Fruit fly (Drosophila melanogaster) whole organism, embryonic: ENCODE measurements around the gene CG13609.

Source experiments
- BEAF-32 ChIP-seq: fragments of 200-800 bp; sonication (Bioruptor generic); optimal IDR thresholded peaks from 3 replicates; lab custom pipeline; 2017; ENCODE audit warnings: missing biosample characterization, missing genetic modification characterization, mild to moderate bottlenecking, moderate library complexity, missing genetic modification reagents
- CG11093 ChIP-seq: fragments of 200-800 bp; sonication (Bioruptor generic); IDR thresholded peaks from 3 replicates; pipeline ENCODE4 v1.3.6; 2022; ENCODE audit warnings: missing biosample characterization, missing genetic modification characterization
- CG11247 ChIP-seq: fragments of 200-800 bp; sonication (Bioruptor generic); IDR thresholded peaks from 2 replicates; pipeline ENCODE4 v1.3.6; 2022; ENCODE audit warnings: missing biosample characterization, missing genetic modification characterization
- CG13424 ChIP-seq: fragments of 200-800 bp; sonication (Bioruptor generic); optimal IDR thresholded peaks from 2 replicates; lab custom pipeline; 2019; ENCODE audit warnings: missing biosample characterization, mild to moderate bottlenecking, missing genetic modification characterization, moderate library complexity
- CG1602 ChIP-seq: fragments of 200-800 bp; sonication (Bioruptor generic); optimal IDR thresholded peaks from 3 replicates; lab custom pipeline; 2016; ENCODE audit warnings: missing biosample characterization, missing genetic modification characterization
- CG16813 ChIP-seq: fragments of 200-800 bp; sonication (Bioruptor generic); IDR thresholded peaks from 3 replicates; pipeline ENCODE4 v1.3.6; 2022; ENCODE audit warnings: missing biosample characterization, missing genetic modification characterization; ENCODE audit not compliant: partially characterized antibody
- CG17568 ChIP-seq: fragments of 200-800 bp; sonication (Bioruptor generic); optimal IDR thresholded peaks from 2 replicates; lab custom pipeline; 2018; ENCODE audit warnings: missing biosample characterization, mild to moderate bottlenecking, missing genetic modification characterization, moderate library complexity
- CG18011 ChIP-seq: fragments of 200-800 bp; sonication (Bioruptor generic); optimal IDR thresholded peaks from 2 replicates; lab custom pipeline; 2017; ENCODE audit warnings: missing biosample characterization, missing genetic modification characterization, mild to moderate bottlenecking, moderate library complexity, missing genotype
- CG18262 ChIP-seq: fragments of 200-800 bp; optimal IDR thresholded peaks from 3 replicates; lab custom pipeline; 2019; ENCODE audit warnings: missing biosample characterization, mild to moderate bottlenecking, missing genetic modification characterization, moderate library complexity
- CG1832 ChIP-seq: fragments of 200-800 bp; sonication (Bioruptor generic); optimal IDR thresholded peaks from 2 replicates; lab custom pipeline; 2017; ENCODE audit warnings: missing biosample characterization, mild to moderate bottlenecking, missing genetic modification characterization, inconsistent platforms
- CG18476 ChIP-seq: fragments of 200-800 bp; sonication (Bioruptor generic); optimal IDR thresholded peaks from 2 replicates; lab custom pipeline; 2016; ENCODE audit warnings: missing biosample characterization, mild to moderate bottlenecking, missing genetic modification characterization
- CG2712 ChIP-seq: fragments of 200-800 bp; optimal IDR thresholded peaks from 3 replicates; lab custom pipeline; 2019; ENCODE audit warnings: missing biosample characterization, mild to moderate bottlenecking, missing genetic modification characterization, moderate library complexity
- CG2875 ChIP-seq: fragments of 200-800 bp; sonication (Bioruptor generic); optimal IDR thresholded peaks from 2 replicates; lab custom pipeline; 2017; ENCODE audit warnings: missing biosample characterization, mild to moderate bottlenecking, missing genetic modification characterization, missing genetic modification reagents
- CG32767 ChIP-seq: fragments of 200-800 bp; sonication (Bioruptor generic); IDR thresholded peaks from 2 replicates; pipeline ENCODE4 v1.3.6; 2022; ENCODE audit warnings: missing biosample characterization, missing genetic modification characterization
- CG3281 ChIP-seq: fragments of 200-800 bp; sonication (Bioruptor generic); optimal IDR thresholded peaks from 3 replicates; lab custom pipeline; 2017; ENCODE audit warnings: missing biosample characterization, mild to moderate bottlenecking, missing genetic modification characterization
- CG4707 ChIP-seq: fragments of 200-800 bp; sonication (Bioruptor generic); optimal IDR thresholded peaks from 2 replicates; lab custom pipeline; 2018; ENCODE audit warnings: missing biosample characterization, mild to moderate bottlenecking, missing genetic modification characterization, moderate library complexity
- CG6175 ChIP-seq: fragments of 200-800 bp; sonication (Bioruptor generic); IDR thresholded peaks from 3 replicates; pipeline ENCODE4 v1.3.6; 2022; ENCODE audit warnings: missing biosample characterization, missing genetic modification characterization
- CG7839 ChIP-seq: fragments of 200-800 bp; sonication (Bioruptor generic); optimal IDR thresholded peaks from 3 replicates; lab custom pipeline; 2018; ENCODE audit warnings: missing biosample characterization, mild to moderate bottlenecking, missing genetic modification characterization, moderate library complexity
- CG7987 ChIP-seq: fragments of 200-800 bp; sonication (Bioruptor generic); optimal IDR thresholded peaks from 2 replicates; lab custom pipeline; 2018; ENCODE audit warnings: missing biosample characterization, mild to moderate bottlenecking, missing genetic modification characterization, moderate library complexity
- CG9876 ChIP-seq: fragments of 200-800 bp; sonication (Bioruptor generic); optimal IDR thresholded peaks from 2 replicates; lab custom pipeline; 2016; ENCODE audit warnings: missing biosample characterization, missing genetic modification characterization
- Ets65A ChIP-seq: fragments of 200-800 bp; sonication (Bioruptor generic); peaks from one replicate; lab custom pipeline; 2016; ENCODE audit warnings: missing biosample characterization, missing genetic modification characterization
- Gug ChIP-seq: fragments of 200-800 bp; sonication (Bioruptor generic); IDR thresholded peaks from 4 replicates; pipeline ENCODE4 v1.3.6; 2022; ENCODE audit warnings: missing biosample characterization, missing genetic modification characterization
- HLH54F ChIP-seq: fragments of 200-800 bp; sonication (Bioruptor generic); optimal IDR thresholded peaks from 3 replicates; lab custom pipeline; 2016; ENCODE audit warnings: missing biosample characterization, missing genetic modification characterization
- Hey ChIP-seq: fragments of 200-800 bp; sonication (Bioruptor generic); optimal IDR thresholded peaks from 3 replicates; lab custom pipeline; 2018; ENCODE audit warnings: missing biosample characterization, mild to moderate bottlenecking, missing genetic modification characterization
- Hmx ChIP-seq: fragments of 200-800 bp; sonication (Bioruptor generic); optimal IDR thresholded peaks from 2 replicates; lab custom pipeline; 2016; ENCODE audit warnings: missing biosample characterization, missing genetic modification characterization
- Hr3 ChIP-seq: fragments of 200-800 bp; sonication (Bioruptor generic); optimal IDR thresholded peaks from 3 replicates; lab custom pipeline; 2016; ENCODE audit warnings: missing biosample characterization, missing genetic modification characterization
- Oli ChIP-seq: fragments of 200-800 bp; sonication (Bioruptor generic); optimal IDR thresholded peaks from 2 replicates; lab custom pipeline; 2018; ENCODE audit warnings: missing biosample characterization, mild to moderate bottlenecking, missing genetic modification characterization, moderate library complexity
- Opbp ChIP-seq: fragments of 200-800 bp; sonication (Bioruptor generic); IDR thresholded peaks from 3 replicates; pipeline ENCODE4 v1.3.6; 2022; ENCODE audit warnings: missing biosample characterization, missing genetic modification characterization; ENCODE audit not compliant: partially characterized antibody
- Optix ChIP-seq: fragments of 200-800 bp; sonication (Bioruptor generic); IDR thresholded peaks from 3 replicates; pipeline ENCODE4 v1.3.6; 2022; ENCODE audit warnings: missing biosample characterization, missing genetic modification characterization
- Poxn ChIP-seq: fragments of 200-800 bp; sonication (Bioruptor generic); IDR thresholded peaks from 2 replicates; pipeline ENCODE4 v1.3.6; 2022; ENCODE audit warnings: missing biosample characterization, missing genetic modification characterization
- Sry-δ ChIP-seq: fragments of 200-800 bp; sonication (Bioruptor generic); optimal IDR thresholded peaks from 2 replicates; lab custom pipeline; 2016; ENCODE audit warnings: missing biosample characterization, missing genetic modification characterization
- Xrp1 ChIP-seq: fragments of 200-800 bp; sonication (Bioruptor generic); IDR thresholded peaks from 2 replicates; pipeline ENCODE4 v1.3.6; 2022; ENCODE audit warnings: missing biosample characterization, missing genetic modification characterization
- ac ChIP-seq: fragments of 200-800 bp; sonication (Bioruptor generic); optimal IDR thresholded peaks from 3 replicates; lab custom pipeline; 2017; ENCODE audit warnings: missing biosample characterization, mild to moderate bottlenecking, missing genetic modification characterization
- bbx ChIP-seq: fragments of 200-800 bp; sonication (Bioruptor generic); IDR thresholded peaks from 2 replicates; pipeline ENCODE4 v1.3.6; 2022; ENCODE audit warnings: missing biosample characterization, missing genetic modification characterization; ENCODE audit not compliant: partially characterized antibody
- chif ChIP-seq, 2 experiments: fragments of 200-800 bp; sonication (Bioruptor generic); optimal IDR thresholded peaks; 3 replicates each; lab custom pipeline; 2016; ENCODE audit warnings: missing biosample characterization in 2 of 2, missing genetic modification characterization in 2 of 2
- crol ChIP-seq: fragments of 200-800 bp; sonication (Bioruptor generic); IDR thresholded peaks from 2 replicates; pipeline ENCODE4 v1.3.6; 2022; ENCODE audit warnings: missing biosample characterization, missing genetic modification characterization
- dm ChIP-seq: fragments of 200-800 bp; sonication (Bioruptor generic); optimal IDR thresholded peaks from 3 replicates; lab custom pipeline; 2016; ENCODE audit warnings: missing biosample characterization, missing genetic modification characterization
- dysf ChIP-seq: fragments of 200-800 bp; sonication (Bioruptor generic); IDR thresholded peaks from 3 replicates; pipeline ENCODE4 v1.3.6; 2022; ENCODE audit warnings: missing biosample characterization, missing genetic modification characterization
- fd64A ChIP-seq: fragments of 200-800 bp; sonication (Bioruptor generic); optimal IDR thresholded peaks from 3 replicates; lab custom pipeline; 2018; ENCODE audit warnings: missing biosample characterization, mild to moderate bottlenecking, missing genetic modification characterization
- hkb ChIP-seq, 2 experiments: fragments of 200-800 bp in 1 of 2; fragments of >200 bp in 1 of 2; sonication (Bioruptor generic) in 1 of 2; IDR thresholded peaks in 1 of 2; optimal IDR thresholded peaks in 1 of 2; 2 replicates each; pipeline versions ENCODE4 v1.3.6 to Lab custom; 2017 to 2022; ENCODE audit warnings: missing biosample characterization in 1 of 2, missing genetic modification characterization in 1 of 2
- kah ChIP-seq: fragments of 200-800 bp; sonication (Bioruptor generic); optimal IDR thresholded peaks from 2 replicates; lab custom pipeline; 2018; ENCODE audit warnings: missing biosample characterization, mild to moderate bottlenecking, missing genetic modification characterization
- onecut ChIP-seq: fragments of 200-800 bp; sonication (Bioruptor generic); IDR thresholded peaks from 2 replicates; pipeline ENCODE4 v1.3.6; 2022; ENCODE audit warnings: missing biosample characterization, missing genetic modification characterization
- org-1 ChIP-seq: fragments of 200-800 bp; sonication (Bioruptor generic); optimal IDR thresholded peaks from 2 replicates; lab custom pipeline; 2017; ENCODE audit warnings: missing biosample characterization, missing genetic modification characterization
- schlank ChIP-seq: fragments of 200-800 bp; sonication (Bioruptor generic); optimal IDR thresholded peaks from 2 replicates; lab custom pipeline; 2018; ENCODE audit warnings: missing biosample characterization, mild to moderate bottlenecking, missing genetic modification characterization
- sisA ChIP-seq: fragments of 200-800 bp; sonication (Bioruptor generic); IDR thresholded peaks from 2 replicates; pipeline ENCODE4 v1.3.6; 2022; ENCODE audit warnings: missing biosample characterization, missing genetic modification characterization
- sug ChIP-seq: fragments of 200-800 bp; optimal IDR thresholded peaks from 2 replicates; lab custom pipeline; 2019; ENCODE audit warnings: missing biosample characterization, mild to moderate bottlenecking, missing genetic modification characterization, moderate library complexity
- tap ChIP-seq: fragments of 200-800 bp; optimal IDR thresholded peaks from 3 replicates; lab custom pipeline; 2019; ENCODE audit warnings: missing biosample characterization, mild to moderate bottlenecking, missing genetic modification characterization, moderate library complexity
- tgo ChIP-seq: fragments of 200-800 bp; sonication (Bioruptor generic); IDR thresholded peaks from 3 replicates; pipeline ENCODE4 v1.3.6; 2022; ENCODE audit warnings: missing biosample characterization, missing genetic modification characterization
- tin ChIP-seq: fragments of 200-800 bp; sonication (Bioruptor generic); optimal IDR thresholded peaks from 3 replicates; lab custom pipeline; 2016; ENCODE audit warnings: missing biosample characterization, missing genetic modification characterization
- vnd ChIP-seq: fragments of 200-800 bp; sonication (Bioruptor generic); IDR thresholded peaks from 3 replicates; pipeline ENCODE4 v1.3.6; 2022; ENCODE audit warnings: missing biosample characterization, missing genetic modification characterization; ENCODE audit not compliant: partially characterized antibody

The CG13609 gene

dm6 chr3R:24188619-24189018 lies 38.2 kb upstream of the CG13609 start, which contains the start of gene CG5515 (continued):
- TF ChIP-seq CG4707 (no peak), CG9876 (peak; percentile 73), tin (GFP tag; lab: Kevin White, UChicago) (peak; percentile 72), kah (GFP tag; lab: Kevin White, UChicago) (no peak), Opbp (GFP tag; lab: Robert Waterston, UW) (peak; percentile 69), CG6175 (GFP tag; lab: Robert Waterston, UW) (no peak), CG18476 (GFP tag; lab: Kevin White, UChicago) (peak; percentile 66), CG11247 (peak; percentile 78), Poxn (no peak), CG7839 (tag; lab: Kevin White, UChicago) (peak; percentile 64), CG13424 (tag; lab: Kevin White, UChicago) (peak; percentile 95), dysf (GFP tag; lab: Robert Waterston, UW) (peak; percentile 92), sisA (GFP tag; lab: Robert Waterston, UW) (peak; percentile 89), sug (tag; lab: Kevin White, UChicago) (peak; percentile 74), Sry-δ (GFP tag; lab: Kevin White, UChicago) (peak; percentile 54), CG1602 (GFP tag; lab: Kevin White, UChicago) (peak; percentile 69), CG18011 (GFP tag; lab: Kevin White, UChicago) (peak; percentile 66), hkb (optimal IDR thresholded peaks at IDR 0.05; lab: Kevin White, UChicago) (peak; percentile 57), hkb (GFP tag; IDR thresholded peaks at IDR 0.05; lab: Robert Waterston, UW) (peak; percentile 66), Ets65A (GFP tag; lab: Kevin White, UChicago) (peak; percentile 97), fd64A (no peak), CG3281 (GFP tag; lab: Kevin White, UChicago) (peak; percentile 60), Xrp1 (GFP tag; lab: Robert Waterston, UW) (peak; percentile 87), ac (GFP tag; lab: Kevin White, UChicago) (no peak), HLH54F (GFP tag; lab: Kevin White, UChicago) (peak; percentile 88), tgo (GFP tag; lab: Robert Waterston, UW) (peak; percentile 83), vnd (GFP tag; lab: Robert Waterston, UW) (peak; percentile 83), Gug (peak; percentile 27; the same call in 1 of the 4 replicates), Oli (tag; lab: Kevin White, UChicago) (peak; percentile 57), dm (peak; percentile 81), Optix (GFP tag; lab: Robert Waterston, UW) (peak; percentile 92), bbx (GFP tag; lab: Robert Waterston, UW) (peak; percentile 53; the same call in 1 of the 2 replicates), CG2712 (tag; lab: Kevin White, UChicago) (peak; percentile 81), Hey (tag; lab: Kevin White, UChicago) (no peak), org-1 (GFP tag; lab: Kevin White, UChicago) (no peak), CG2875 (no peak), chif (GFP tag; optimal IDR thresholded peaks at IDR 0.05; lab: Kevin White, UChicago) (peak; percentile 73 to 79), CG1832 (no peak), crol (GFP tag; lab: Robert Waterston, UW) (no peak), Hr3 (GFP tag; lab: Kevin White, UChicago) (peak; percentile 80), BEAF-32 (GFP tag; lab: Kevin White, UChicago) (peak; percentile 32), onecut (GFP tag; lab: Robert Waterston, UW) (peak; percentile 77), CG32767 (peak; percentile 75; the same call in 1 of the 2 replicates), Hmx (GFP tag; lab: Kevin White, UChicago) (peak; percentile 41), CG7987 (peak; percentile 9), CG17568 (no peak), CG16813 (GFP tag; lab: Robert Waterston, UW) (peak; percentile 64; the same call in 2 of the 3 replicates), tap (no peak), schlank (no peak), CG18262 (tag; lab: Kevin White, UChicago) (peak; percentile 64), CG11093 (GFP tag; lab: Robert Waterston, UW) (peak; percentile 51; the same call in 1 of the 3 replicates)
